Fruit fly (Drosophila melanogaster): ENCODE results near the gene CG13082.

The CG13082 gene

dm6 chr2L:19508361-19508918, 29.8 kb upstream of the CG13082 start, which contains the start of gene cyst (continued):
- TF ChIP-seq dpn (GFP tag; optimal IDR thresholded peaks at IDR 0.05) (peak; percentile 39 to 54), Dip3 (GFP tag; optimal IDR thresholded peaks at IDR 0.05) (peak; percentile 39), trem (tag; optimal IDR thresholded peaks at IDR 0.05) (peak; percentile 72), Ets97D (GFP tag; optimal IDR thresholded peaks at IDR 0.05) (peak; percentile 90), CG14050 (GFP tag; IDR thresholded peaks at IDR 0.05) (no peak), CG9609 (GFP tag; optimal IDR thresholded peaks at IDR 0.05) (peak; percentile 37), CkIIα-i1 (GFP tag; IDR thresholded peaks at IDR 0.05) (no peak), CG32767 (GFP tag; IDR thresholded peaks at IDR 0.05) (peak; percentile 26; the same call in 1 of the 2 replicates), CG10366 (GFP tag; IDR thresholded peaks at IDR 0.05) (no peak), phol (tag; optimal IDR thresholded peaks at IDR 0.05) (peak; percentile 51), Antp (GFP tag; optimal IDR thresholded peaks at IDR 0.05) (peak; percentile 64), YL-1 (GFP tag; optimal IDR thresholded peaks at IDR 0.05) (peak; percentile 91), CG11456 (GFP tag; IDR thresholded peaks at IDR 0.05) (peak; percentile 36; the same call in 1 of the 3 replicates), sob (GFP tag; IDR thresholded peaks at IDR 0.05) (peak; percentile 62), CG2116 (GFP tag; optimal IDR thresholded peaks at IDR 0.05) (peak; percentile 50), repo (GFP tag; optimal IDR thresholded peaks at IDR 0.05) (peak; percentile 44), CG10462 (GFP tag; optimal IDR thresholded peaks at IDR 0.05) (no peak), CG31224 (GFP tag; IDR thresholded peaks at IDR 0.05) (no peak), Xbp1 (GFP tag; optimal IDR thresholded peaks at IDR 0.05) (peak; percentile 38), hb (GFP tag; IDR thresholded peaks at IDR 0.05; ENCODE audit: partially characterized antibody) (peak; percentile 94), slou (GFP tag; optimal IDR thresholded peaks at IDR 0.05) (no peak), unc-4 (GFP tag; IDR thresholded peaks at IDR 0.05; ENCODE audit: partially characterized antibody) (peak; percentile 97), CG15011 (GFP tag; optimal IDR thresholded peaks at IDR 0.05) (no peak), CG9932 (GFP tag; IDR thresholded peaks at IDR 0.05) (peak; percentile 72), CG14860 (GFP tag; IDR thresholded peaks at IDR 0.05; ENCODE audit: partially characterized antibody) (peak; percentile 96), CHES-1-like (GFP tag; optimal IDR thresholded peaks at IDR 0.05) (peak; percentile 69), Dll (GFP tag; IDR thresholded peaks at IDR 0.05; ENCODE audit: partially characterized antibody) (peak; percentile 97), H15 (GFP tag; IDR thresholded peaks at IDR 0.05) (no peak), CG13424 (tag; optimal IDR thresholded peaks at IDR 0.05) (no peak), btn (GFP tag; optimal IDR thresholded peaks at IDR 0.05) (no peak), en (GFP tag; optimal IDR thresholded peaks at IDR 0.05) (peak; percentile 20), HmgD (GFP tag; optimal IDR thresholded peaks at IDR 0.05) (peak; percentile 54), CG2889 (GFP tag; IDR thresholded peaks at IDR 0.05) (no peak), tin (GFP tag; optimal IDR thresholded peaks at IDR 0.05) (peak; percentile 30), CG9727 (GFP tag; optimal IDR thresholded peaks at IDR 0.05) (peak; percentile 12), grau (tag; optimal IDR thresholded peaks at IDR 0.05) (no peak), knrl (GFP tag; IDR thresholded peaks at IDR 0.05; ENCODE audit: partially characterized antibody) (peak; percentile 97), C15 (GFP tag; IDR thresholded peaks at IDR 0.05) (no peak), sd (tag; optimal IDR thresholded peaks at IDR 0.05) (peak; percentile 64), CoRest (tag; optimal IDR thresholded peaks at IDR 0.05) (peak; percentile 60), CG4360 (GFP tag; IDR thresholded peaks at IDR 0.05) (peak; percentile 96), CTCF (GFP tag; optimal IDR thresholded peaks at IDR 0.05) (peak; percentile 18), Lim3 (GFP tag; IDR thresholded peaks at IDR 0.05) (no peak), CG3995 (GFP tag; optimal IDR thresholded peaks at IDR 0.05) (peak; percentile 37), tx (GFP tag; optimal IDR thresholded peaks at IDR 0.05) (peak; percentile 24), CG11504 (tag; optimal IDR thresholded peaks at IDR 0.05) (no peak), row (GFP tag; IDR thresholded peaks at IDR 0.05) (peak; percentile 27; the same call in 1 of the 3 replicates), Dbx (GFP tag; IDR thresholded peaks at IDR 0.05) (peak; percentile 68; the same call in 1 of the 3 replicates), Abd-B (GFP tag; optimal IDR thresholded peaks at IDR 0.05) (peak; percentile 51), CG7786 (GFP tag; optimal IDR thresholded peaks at IDR 0.05) (peak; percentile 1), CG4617 (GFP tag; optimal IDR thresholded peaks at IDR 0.05; ENCODE audit: borderline replicate concordance) (peak; percentile 91)
